Worm (Caenorhabditis elegans) whole organism, young adult: Measurements from ENCODE around the gene K12B6.4.

Experiments
- C17E4.6 ChIP-seq: fragments of 200-800 bp; sonication (Bioruptor generic); IDR thresholded peaks from 2 replicates; pipeline ENCODE4 v1.3.6; 2022; ENCODE audit warnings: missing genetic modification reagents, missing genetic modification characterization, missing compliant biosample characterization
- F10E7.11 ChIP-seq: sonication (generic microtip); optimal IDR thresholded peaks from 2 replicates; lab custom pipeline; 2017; ENCODE audit warnings: mild to moderate bottlenecking, missing genetic modification characterization, moderate library complexity, missing compliant biosample characterization
- F22D6.2 ChIP-seq: sonication (generic microtip); optimal IDR thresholded peaks from 2 replicates; lab custom pipeline; 2016; ENCODE audit warnings: mild to moderate bottlenecking, missing genetic modification characterization, missing compliant biosample characterization
- F23B12.7 ChIP-seq: sonication (generic microtip); optimal IDR thresholded peaks from 2 replicates; lab custom pipeline; 2017; ENCODE audit warnings: missing genetic modification characterization, mild to moderate bottlenecking, missing compliant biosample characterization, antibody characterized with exemption, moderate library complexity; ENCODE audit not compliant: insufficient read depth
- F37B4.10 ChIP-seq: fragments of 200-800 bp; sonication (Bioruptor generic); IDR thresholded peaks from 2 replicates; pipeline ENCODE4 v1.3.6; 2022; ENCODE audit warnings: missing genetic modification characterization, missing compliant biosample characterization
- F52B5.7 ChIP-seq: sonication (generic microtip); optimal IDR thresholded peaks from 2 replicates; lab custom pipeline; 2016; ENCODE audit warnings: mild to moderate bottlenecking, missing genetic modification characterization, missing compliant biosample characterization
- K12H6.12 ChIP-seq: fragments of 200-800 bp; sonication (Bioruptor generic); optimal IDR thresholded peaks from 2 replicates; lab custom pipeline; 2018; ENCODE audit warnings: mild to moderate bottlenecking, missing genetic modification characterization, missing compliant biosample characterization
- T07F8.4 ChIP-seq: sonication (generic microtip); optimal IDR thresholded peaks from 2 replicates; lab custom pipeline; 2016; ENCODE audit warnings: mild to moderate bottlenecking, missing genetic modification characterization, moderate library complexity, missing compliant biosample characterization
- Y67H2A.10 ChIP-seq: fragments of 200-800 bp; sonication (Bioruptor generic); conservative IDR thresholded peaks from 2 replicates; pipeline ENCODE4 v1.3.6; 2022; ENCODE audit warnings: missing genetic modification reagents, missing genetic modification characterization, missing compliant biosample characterization
- Y95B8A.8 ChIP-seq: fragments of 200-800 bp; sonication (Bioruptor generic); IDR thresholded peaks from 2 replicates; pipeline ENCODE4 v1.3.6; 2022; ENCODE audit warnings: missing genetic modification reagents, missing genetic modification characterization, missing compliant biosample characterization
- ZK185.1 ChIP-seq: sonication (generic microtip); optimal IDR thresholded peaks from 2 replicates; lab custom pipeline; 2016; ENCODE audit warnings: mild to moderate bottlenecking, missing genetic modification characterization, missing compliant biosample characterization; ENCODE audit not compliant: poor library complexity, severe bottlenecking
- aptf-3 ChIP-seq: fragments of 200-800 bp; sonication (Bioruptor generic); IDR thresholded peaks from 2 replicates; pipeline ENCODE4 v1.3.6; 2022; ENCODE audit warnings: missing genetic modification characterization, missing compliant biosample characterization
- atf-7 ChIP-seq: sonication (generic microtip); optimal IDR thresholded peaks from 2 replicates; lab custom pipeline; 2017; ENCODE audit warnings: mild to moderate bottlenecking, missing genetic modification characterization, missing compliant biosample characterization
- attf-6 ChIP-seq: fragments of 200-800 bp; sonication (Bioruptor generic); IDR thresholded peaks from 2 replicates; pipeline ENCODE4 v1.3.6; 2022; ENCODE audit warnings: missing genetic modification reagents, missing genetic modification characterization, missing compliant biosample characterization
- cebp-2 ChIP-seq: fragments of 200-800 bp; sonication (Bioruptor generic); IDR thresholded peaks from 2 replicates; pipeline ENCODE4 v1.3.6; 2022; ENCODE audit warnings: missing genetic modification characterization, missing compliant biosample characterization
- ceh-58 ChIP-seq: fragments of 200-800 bp; sonication (Bioruptor generic); IDR thresholded peaks from 2 replicates; pipeline ENCODE4 v1.3.6; 2022; ENCODE audit warnings: missing genetic modification characterization, missing compliant biosample characterization
- chd-7 ChIP-seq: sonication (generic microtip); optimal IDR thresholded peaks from 2 replicates; lab custom pipeline; 2016; ENCODE audit warnings: mild to moderate bottlenecking, missing genetic modification characterization, moderate library complexity, missing compliant biosample characterization
- die-1 ChIP-seq: sonication (generic microtip); optimal IDR thresholded peaks from 2 replicates; lab custom pipeline; 2016; ENCODE audit warnings: missing genotype, mild to moderate bottlenecking, missing genetic modification characterization, missing compliant biosample characterization
- dox-1 ChIP-seq: fragments of 200-800 bp; sonication (Bioruptor generic); IDR thresholded peaks from 2 replicates; pipeline ENCODE4 v1.3.6; 2022; ENCODE audit warnings: missing genetic modification reagents, missing genetic modification characterization, missing compliant biosample characterization
- dpl-1 ChIP-seq: fragments of 150-350 bp; optimal IDR thresholded peaks from 2 replicates; lab custom pipeline; 2014; ENCODE audit warnings: missing biosample characterization, missing genetic modification reagents, missing genetic modification characterization
- egl-44 ChIP-seq: fragments of 200-800 bp; sonication (Bioruptor generic); IDR thresholded peaks from 2 replicates; pipeline ENCODE4 v1.3.6; 2022; ENCODE audit warnings: missing genetic modification reagents, missing genetic modification characterization, missing compliant biosample characterization
- egrh-3 ChIP-seq: fragments of 200-800 bp; sonication (Bioruptor generic); IDR thresholded peaks from 2 replicates; pipeline ENCODE4 v1.3.6; 2022; ENCODE audit warnings: missing genetic modification reagents, missing genetic modification characterization, missing compliant biosample characterization
- fkh-3 ChIP-seq: sonication (generic microtip); optimal IDR thresholded peaks from 2 replicates; lab custom pipeline; 2016; ENCODE audit warnings: mild to moderate bottlenecking, missing genetic modification characterization, missing compliant biosample characterization
- hlh-12 ChIP-seq: sonication (generic microtip); optimal IDR thresholded peaks from 2 replicates; lab custom pipeline; 2016; ENCODE audit warnings: missing genetic modification characterization, missing compliant biosample characterization
- hlh-26 ChIP-seq: fragments of 200-800 bp; sonication (Bioruptor generic); conservative IDR thresholded peaks from 2 replicates; pipeline ENCODE4 v1.3.6; 2022; ENCODE audit warnings: missing genetic modification reagents, missing genetic modification characterization, missing compliant biosample characterization
- hmg-20 ChIP-seq: fragments of 200-800 bp; sonication (Bioruptor generic); IDR thresholded peaks from 2 replicates; pipeline ENCODE4 v1.3.6; 2022; ENCODE audit warnings: missing genetic modification reagents, missing genetic modification characterization, missing compliant biosample characterization
- let-526 ChIP-seq: fragments of 200-800 bp; sonication (Bioruptor generic); IDR thresholded peaks from 2 replicates; pipeline ENCODE4 v1.3.6; 2022; ENCODE audit warnings: missing genetic modification reagents, missing genetic modification characterization, missing compliant biosample characterization
- lin-35 ChIP-seq, 3 experiments: fragments of 150-350 bp in 2 of 3; sonication (generic microtip) in 1 of 3; optimal IDR thresholded peaks; 2 replicates each; lab custom pipeline; 2014 to 2018; ENCODE audit warnings: missing biosample characterization in 3 of 3, missing genetic modification characterization in 3 of 3, missing genetic modification reagents in 3 of 3
- lir-1 ChIP-seq: fragments of 200-800 bp; sonication (Bioruptor generic); conservative IDR thresholded peaks from 2 replicates; pipeline ENCODE4 v1.3.6; 2022; ENCODE audit warnings: missing genetic modification reagents, missing genetic modification characterization, missing compliant biosample characterization
- lsl-1 ChIP-seq: fragments of 200-800 bp; sonication (Bioruptor generic); optimal IDR thresholded peaks from 2 replicates; lab custom pipeline; 2018; ENCODE audit warnings: mild to moderate bottlenecking, missing genetic modification characterization, moderate library complexity, missing compliant biosample characterization
- madf-10 ChIP-seq: sonication (generic microtip); optimal IDR thresholded peaks from 2 replicates; lab custom pipeline; 2016; ENCODE audit warnings: mild to moderate bottlenecking, missing genetic modification characterization, missing compliant biosample characterization
- madf-3 ChIP-seq: fragments of 200-800 bp; sonication (Bioruptor generic); IDR thresholded peaks from 2 replicates; pipeline ENCODE4 v1.3.6; 2022; ENCODE audit warnings: missing genetic modification reagents, missing genetic modification characterization, missing compliant biosample characterization
- mxl-1 ChIP-seq: sonication (generic microtip); optimal IDR thresholded peaks from 2 replicates; lab custom pipeline; 2016; ENCODE audit warnings: missing genetic modification characterization, missing compliant biosample characterization
- nhr-120 ChIP-seq: fragments of 200-800 bp; sonication (Bioruptor generic); IDR thresholded peaks from 2 replicates; pipeline ENCODE4 v1.3.6; 2022; ENCODE audit warnings: missing genetic modification characterization, missing compliant biosample characterization
- nhr-179 ChIP-seq: sonication (generic microtip); optimal IDR thresholded peaks from 2 replicates; lab custom pipeline; 2016; ENCODE audit warnings: mild to moderate bottlenecking, missing genetic modification characterization, missing compliant biosample characterization
- nhr-27 ChIP-seq: fragments of 200-800 bp; sonication (Bioruptor generic); optimal IDR thresholded peaks from 2 replicates; lab custom pipeline; 2018; ENCODE audit warnings: mild to moderate bottlenecking, missing genetic modification characterization, moderate library complexity, missing compliant biosample characterization
- repo-1 ChIP-seq: sonication (generic microtip); optimal IDR thresholded peaks from 2 replicates; lab custom pipeline; 2017; ENCODE audit warnings: mild to moderate bottlenecking, missing genetic modification characterization, missing compliant biosample characterization
- snpc-3.4 ChIP-seq: sonication (generic microtip); optimal IDR thresholded peaks from 2 replicates; lab custom pipeline; 2017; ENCODE audit warnings: missing genetic modification characterization, mild to moderate bottlenecking, missing compliant biosample characterization, antibody characterized with exemption, moderate library complexity, missing genotype, missing genetic modification reagents
- somi-1 ChIP-seq: fragments of 200-800 bp; sonication (Bioruptor generic); optimal IDR thresholded peaks from 2 replicates; lab custom pipeline; 2018; ENCODE audit warnings: mild to moderate bottlenecking, missing genetic modification characterization, missing compliant biosample characterization
- sptf-2 ChIP-seq: fragments of 200-800 bp; sonication (Bioruptor generic); optimal IDR thresholded peaks from 2 replicates; lab custom pipeline; 2018; ENCODE audit warnings: mild to moderate bottlenecking, missing genetic modification characterization, missing compliant biosample characterization
- tbx-9 ChIP-seq: sonication (generic microtip); optimal IDR thresholded peaks from 2 replicates; lab custom pipeline; 2016; ENCODE audit warnings: borderline replicate concordance, missing genetic modification characterization, inconsistent platforms, missing compliant biosample characterization
- tlf-1 ChIP-seq: fragments of 200-800 bp; sonication (Bioruptor generic); optimal IDR thresholded peaks from 2 replicates; lab custom pipeline; 2018; ENCODE audit warnings: mild to moderate bottlenecking, missing genetic modification characterization, missing compliant biosample characterization
- xnd-1 ChIP-seq: sonication (generic microtip); optimal IDR thresholded peaks from 2 replicates; lab custom pipeline; 2016; ENCODE audit warnings: missing genotype, missing genetic modification reagents, missing genetic modification characterization, missing compliant biosample characterization
- zfh-2 ChIP-seq: fragments of 200-800 bp; sonication (Bioruptor generic); conservative IDR thresholded peaks from 2 replicates; pipeline ENCODE4 v1.3.6; 2022; ENCODE audit warnings: missing genetic modification reagents, missing genetic modification characterization, missing compliant biosample characterization
- ztf-18 ChIP-seq: sonication (generic microtip); optimal IDR thresholded peaks from 2 replicates; lab custom pipeline; 2016; ENCODE audit warnings: missing genotype, mild to moderate bottlenecking, missing genetic modification characterization, missing compliant biosample characterization
- ztf-25 ChIP-seq: fragments of 200-800 bp; sonication (Bioruptor generic); IDR thresholded peaks from 2 replicates; pipeline ENCODE4 v1.3.6; 2022; ENCODE audit warnings: missing genetic modification reagents, missing genetic modification characterization, missing compliant biosample characterization
- ztf-28 ChIP-seq: fragments of 200-800 bp; sonication (Bioruptor generic); IDR thresholded peaks from 2 replicates; pipeline ENCODE4 v1.3.6; 2022; ENCODE audit warnings: missing genetic modification reagents, missing genetic modification characterization, missing compliant biosample characterization

Gene K12B6.4

ce11 chrV:6278117-6279081, 2.7 kb downstream of the K12B6.4 start, which contains the start of gene fil-2 (continued):
- TF ChIP-seq madf-3 (peak; percentile 56; the same call in 1 of the 2 replicates), ztf-25 (GFP tag; lab: Robert Waterston, UW) (no peak), xnd-1 (tag; lab: Kevin White, UChicago) (no peak), attf-6 (GFP tag; lab: Robert Waterston, UW) (no peak), nhr-179 (no peak), ztf-28 (GFP tag; lab: Robert Waterston, UW) (no peak), die-1 (tag; lab: Kevin White, UChicago) (no peak), ceh-58 (no peak), dpl-1 (GFP tag; lab: Kevin White, UChicago) (no peak), F22D6.2 (tag; lab: Kevin White, UChicago) (peak; percentile 17), madf-10 (tag; lab: Kevin White, UChicago) (no peak), F52B5.7 (peak; percentile 12), Y67H2A.10 (GFP tag; lab: Robert Waterston, UW) (no peak), lin-35 (GFP tag; optimal IDR thresholded peaks at IDR 0.05; lab: Kevin White, UChicago) (no peak), let-526 (GFP tag; lab: Robert Waterston, UW) (0 out of 2 replicates have a peak, but pooled peaks have one; percentile 25), hlh-12 (tag; lab: Kevin White, UChicago) (no peak), cebp-2 (no peak), nhr-120 (GFP tag; lab: Robert Waterston, UW) (no peak), F23B12.7 (tag; lab: Kevin White, UChicago) (no peak), repo-1 (peak; percentile 94), somi-1 (GFP tag; lab: Kevin White, UChicago) (no peak), ZK185.1 (tag; lab: Kevin White, UChicago) (peak; percentile 65), K12H6.12 (tag; lab: Kevin White, UChicago) (no peak), C17E4.6 (GFP tag; lab: Robert Waterston, UW) (no peak; the same call in 1 of the 2 replicates), fkh-3 (peak; percentile 29), nhr-27 (no peak), chd-7 (tag; lab: Kevin White, UChicago) (peak; percentile 57), atf-7 (tag; lab: Kevin White, UChicago) (peak; percentile 80), lir-1 (GFP tag; lab: Robert Waterston, UW) (no peak), Y95B8A.8 (GFP tag; lab: Robert Waterston, UW) (no peak; the same call in 1 of the 2 replicates), egrh-3 (GFP tag; lab: Robert Waterston, UW) (no peak), snpc-3.4 (no peak), lsl-1 (GFP tag; lab: Kevin White, UChicago) (no peak), ztf-18 (no peak), tlf-1 (peak; percentile 81), zfh-2 (GFP tag; lab: Robert Waterston, UW) (no peak), F37B4.10 (GFP tag; lab: Robert Waterston, UW) (0 out of 2 replicates have a peak, but pooled peaks have one; percentile 4), mxl-1 (tag; lab: Kevin White, UChicago) (no peak), sptf-2 (no peak), tbx-9 (tag; lab: Kevin White, UChicago) (no peak), hlh-26 (GFP tag; lab: Robert Waterston, UW) (no peak), T07F8.4 (no peak), egl-44 (GFP tag; lab: Robert Waterston, UW) (peak; percentile 62; the same call in 1 of the 2 replicates), hmg-20 (GFP tag; lab: Robert Waterston, UW) (0 out of 2 replicates have a peak, but pooled peaks have one; percentile 19), F10E7.11 (tag; lab: Kevin White, UChicago) (no peak), dox-1 (GFP tag; lab: Robert Waterston, UW) (no peak), aptf-3 (GFP tag; lab: Robert Waterston, UW) (no peak)
